Worm (Caenorhabditis elegans) whole organism, L2 larva: ENCODE data around the gene clec-52.

Source experiments
- R02D3.7 ChIP-seq: fragments of 150-350 bp; optimal IDR thresholded peaks from 2 replicates; lab custom pipeline; 2014; ENCODE audit warnings: missing biosample characterization, missing genetic modification characterization
- ZK546.5 ChIP-seq: sonication (generic microtip); optimal IDR thresholded peaks from 2 replicates; lab custom pipeline; 2017; ENCODE audit warnings: missing biosample characterization, missing genetic modification characterization
- aly-2 ChIP-seq: fragments of 150-350 bp; optimal IDR thresholded peaks from 2 replicates; lab custom pipeline; 2014; ENCODE audit warnings: missing biosample characterization, missing genetic modification characterization
- mbf-1 ChIP-seq: sonication (generic microtip); optimal IDR thresholded peaks from 2 replicates; lab custom pipeline; 2017; ENCODE audit warnings: missing biosample characterization, missing genetic modification characterization
- snpc-4 ChIP-seq: fragments of 150-350 bp; optimal IDR thresholded peaks from 2 replicates; lab custom pipeline; 2014; ENCODE audit warnings: missing biosample characterization, missing genetic modification characterization
- ztf-11 ChIP-seq: sonication (generic microtip); optimal IDR thresholded peaks from 2 replicates; lab custom pipeline; 2017; ENCODE audit warnings: missing biosample characterization, missing genetic modification characterization

DNA sequence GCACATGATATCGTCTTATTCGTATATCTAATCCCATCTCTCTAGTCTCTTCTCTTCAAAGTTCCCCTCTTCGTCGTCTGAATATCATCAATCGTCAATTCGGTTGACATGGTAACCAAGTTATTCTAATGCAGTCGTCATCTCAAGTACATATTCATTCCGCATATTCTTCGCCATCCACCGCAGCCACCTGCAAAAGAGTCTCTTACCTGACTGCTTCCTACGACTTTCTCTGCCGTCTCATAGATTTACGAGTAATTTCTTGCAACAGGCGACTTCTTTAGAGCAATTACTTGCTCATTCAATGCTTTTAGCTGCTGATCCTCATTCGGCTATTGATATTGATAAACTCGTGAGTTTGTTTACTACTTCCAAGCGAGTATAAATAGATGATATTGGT, 41.1 kb downstream of the clec-52 start:
- TF ChIP-seq aly-2 (tag; lab: Kevin White, UChicago) (no peak), R02D3.7 (tag; lab: Kevin White, UChicago) (no peak), ztf-11 (tag; lab: Kevin White, UChicago) (no peak), ZK546.5 (tag; lab: Kevin White, UChicago) (no peak), snpc-4 (tag; lab: Kevin White, UChicago) (no peak), mbf-1 (tag; lab: Kevin White, UChicago) (no peak)
